Worm (Caenorhabditis elegans): Measurements from ENCODE around the gene F55A11.7.

DNA sequence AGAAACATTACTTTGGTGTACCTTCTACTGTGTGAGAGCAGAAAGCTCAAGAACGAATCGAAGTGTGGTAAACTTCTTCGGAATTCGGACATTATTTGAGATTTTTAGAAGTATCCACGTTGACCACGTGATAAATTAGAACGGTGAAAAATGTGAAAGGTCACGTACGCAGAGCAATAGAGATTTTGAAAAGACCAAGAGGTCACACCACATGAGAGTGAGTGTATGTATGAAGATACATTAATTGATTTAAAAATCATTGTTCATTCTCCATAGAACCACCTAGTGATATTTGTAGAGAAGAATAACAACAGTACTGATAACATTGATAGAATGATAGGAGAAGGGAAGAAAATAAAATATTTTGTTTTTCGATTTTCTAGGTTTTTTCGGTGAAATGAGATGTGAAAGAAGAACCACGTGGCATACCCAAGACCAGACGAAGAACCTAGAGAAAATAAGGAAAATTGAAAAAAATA lies 35.3 kb upstream of the F55A11.7 start, which contains the start of gene pyc-1:
- TF ChIP-seq fos-1 (tag; optimal IDR thresholded peaks at IDR 0.05), result peak; percentile 32
- TF ChIP-seq mdl-1 (tag; optimal IDR thresholded peaks at IDR 0.05), result peak in 1 of 2 experiments; percentile 36
- TF ChIP-seq ztf-4 (tag; optimal IDR thresholded peaks at IDR 0.05), result peak; percentile 80
- TF ChIP-seq aly-2 (tag; optimal IDR thresholded peaks at IDR 0.05), result no peak

Data from whole organism, L2 larva.